Worm (Caenorhabditis elegans): ENCODE measurements around the gene F54D12.10.

DNA sequence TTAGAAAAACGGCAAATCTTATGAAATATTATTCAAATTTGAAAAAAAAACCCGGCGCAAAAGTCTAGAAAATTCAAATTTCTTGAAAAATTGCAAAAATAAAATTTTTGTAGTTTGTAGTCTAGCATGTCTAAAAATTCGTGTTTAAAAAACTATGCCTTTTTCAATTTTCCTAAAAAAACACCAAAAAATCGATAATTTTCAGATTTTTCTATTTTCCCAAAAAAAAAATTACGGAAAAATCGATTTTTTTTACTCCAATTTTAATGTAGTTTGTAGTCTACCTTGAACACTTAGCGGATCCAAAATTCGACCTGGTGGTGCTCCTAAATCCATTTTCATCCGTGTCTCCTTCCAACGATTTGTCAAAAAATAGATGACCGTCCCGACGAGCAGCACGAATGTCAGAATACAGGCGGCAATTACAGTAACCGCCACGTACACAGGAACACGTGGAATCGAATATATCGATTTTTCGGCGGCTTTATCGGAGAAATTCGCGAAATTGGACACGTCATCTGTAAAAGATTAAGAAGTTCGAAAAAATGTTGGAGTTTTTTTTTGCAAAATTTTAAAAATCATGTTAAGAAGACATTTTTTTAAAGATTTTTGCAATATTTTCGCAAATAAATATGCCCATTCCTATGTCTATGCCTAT is 42.8 kb upstream of the F54D12.10 start:
- TF ChIP-seq ceh-16 (tag; optimal IDR thresholded peaks at IDR 0.05) = no peak
- TF ChIP-seq ceh-82 (tag; optimal IDR thresholded peaks at IDR 0.05) = no peak
- TF ChIP-seq aly-2 (tag; optimal IDR thresholded peaks at IDR 0.05) = no peak
- TF ChIP-seq sea-2 (GFP tag; optimal IDR thresholded peaks at IDR 0.05) = no peak
- no peak for TF ChIP-seq nhr-12 (tag; optimal IDR thresholded peaks at IDR 0.05)
- no peak for TF ChIP-seq pha-4 (tag; optimal IDR thresholded peaks at IDR 0.05)
- TF ChIP-seq ama-1 (optimal IDR thresholded peaks at IDR 0.05) = no peak
- no peak for TF ChIP-seq daf-12 (tag; optimal IDR thresholded peaks at IDR 0.05)
- no peak for TF ChIP-seq nhr-23 (tag; optimal IDR thresholded peaks at IDR 0.05)
- no peak for TF ChIP-seq elt-3 (tag; optimal IDR thresholded peaks at IDR 0.05)
- TF ChIP-seq unc-39 (tag; optimal IDR thresholded peaks at IDR 0.05) = no peak
- no peak for TF ChIP-seq jun-1 (tag; optimal IDR thresholded peaks at IDR 0.05)
